Fruit fly (Drosophila melanogaster): ENCODE measurements around the gene sev.

sev gene

dm6 chrX:11108148-11108844, 22.2 kb upstream of the sev start, which contains the start of gene Hsp60A (continued):
- TF ChIP-seq org-1 (GFP tag; optimal IDR thresholded peaks at IDR 0.05) (no peak), esg (GFP tag; conservative IDR thresholded peaks at IDR 0.05) (peak; percentile 24; the same call in 1 of the 2 replicates), CG4282 (GFP tag; optimal IDR thresholded peaks at IDR 0.05) (no peak), CG31365 (tag; optimal IDR thresholded peaks at IDR 0.05) (no peak), Adf1 (GFP tag; IDR thresholded peaks at IDR 0.05) (no peak), nerfin-1 (tag; optimal IDR thresholded peaks at IDR 0.05) (peak; percentile 26), CG17829 (tag; optimal IDR thresholded peaks at IDR 0.05) (peak; percentile 58), tx (GFP tag; optimal IDR thresholded peaks at IDR 0.05) (no peak), klu (GFP tag; IDR thresholded peaks at IDR 0.05) (no peak), ssp (GFP tag; IDR thresholded peaks at IDR 0.05) (peak; percentile 30; the same call in 1 of the 2 replicates), pan (optimal IDR thresholded peaks at IDR 0.05) (no peak), pan (GFP tag; optimal IDR thresholded peaks at IDR 0.05 in 1 of 2, IDR thresholded peaks at IDR 0.05 in 1 of 2) (peak in 1 of 2 experiments; percentile 39), Dref (GFP tag; IDR thresholded peaks at IDR 0.05) (peak; percentile 86), CG7786 (GFP tag; optimal IDR thresholded peaks at IDR 0.05) (no peak), CG17912 (GFP tag; optimal IDR thresholded peaks at IDR 0.05) (no peak), Antp (GFP tag; optimal IDR thresholded peaks at IDR 0.05) (no peak), CG9817 (tag; optimal IDR thresholded peaks at IDR 0.05) (peak; percentile 56), zen (tag; optimal IDR thresholded peaks at IDR 0.05) (peak; percentile 40), Abd-B (GFP tag; optimal IDR thresholded peaks at IDR 0.05) (peak; percentile 63), cato (GFP tag; optimal IDR thresholded peaks at IDR 0.05; ENCODE audit: borderline replicate concordance) (no peak), eyg (GFP tag; optimal IDR thresholded peaks at IDR 0.05) (no peak), Sin3A (optimal IDR thresholded peaks at IDR 0.05) (peak; percentile 10), CG16815 (GFP tag; optimal IDR thresholded peaks at IDR 0.05) (no peak), Trl (optimal IDR thresholded peaks at IDR 0.05) (no peak), Trl (GFP tag; optimal IDR thresholded peaks at IDR 0.05) (no peak), Myb (GFP tag; optimal IDR thresholded peaks at IDR 0.05) (no peak), GATAe (GFP tag; conservative IDR thresholded peaks at IDR 0.05) (no peak), CG9727 (GFP tag; optimal IDR thresholded peaks at IDR 0.05) (peak; percentile 51), CG8765 (GFP tag; IDR thresholded peaks at IDR 0.05) (no peak), Rx (GFP tag; IDR thresholded peaks at IDR 0.05) (no peak), Opbp (GFP tag; IDR thresholded peaks at IDR 0.05; ENCODE audit: partially characterized antibody) (peak; percentile 69; the same call in 2 of the 3 replicates), crol (GFP tag; IDR thresholded peaks at IDR 0.05) (no peak), CG4820 (GFP tag; optimal IDR thresholded peaks at IDR 0.05) (peak; percentile 44), tna (GFP tag; IDR thresholded peaks at IDR 0.05; ENCODE audit: partially characterized antibody) (peak; percentile 82), ab (GFP tag; optimal IDR thresholded peaks at IDR 0.05) (no peak), unpg (GFP tag; optimal IDR thresholded peaks at IDR 0.05) (peak; percentile 60), CG18262 (tag; optimal IDR thresholded peaks at IDR 0.05) (peak; percentile 3), HHEX (GFP tag; optimal IDR thresholded peaks at IDR 0.05) (peak; percentile 18), Nf-YB (GFP tag; optimal IDR thresholded peaks at IDR 0.05) (peak; percentile 6), slou (GFP tag; optimal IDR thresholded peaks at IDR 0.05) (no peak), CG15696 (tag; optimal IDR thresholded peaks at IDR 0.05) (peak; percentile 31), pzg (GFP tag; optimal IDR thresholded peaks at IDR 0.05) (peak; percentile 73), Chrac-16 (GFP tag; optimal IDR thresholded peaks at IDR 0.05) (peak; percentile 21), tll (GFP tag; optimal IDR thresholded peaks at IDR 0.05) (no peak), CG13296 (GFP tag; optimal IDR thresholded peaks at IDR 0.05) (peak; percentile 36), Vsx1 (GFP tag; optimal IDR thresholded peaks at IDR 0.05) (no peak), hbn (GFP tag; IDR thresholded peaks at IDR 0.05; ENCODE audit: partially characterized antibody) (peak; percentile 73), ap (GFP tag; IDR thresholded peaks at IDR 0.05) (no peak), abd-A (tag; optimal IDR thresholded peaks at IDR 0.05) (no peak), CG6689 (GFP tag; IDR thresholded peaks at IDR 0.05) (peak; percentile 26; the same call in 1 of the 2 replicates)
